Worm (Caenorhabditis elegans): ENCODE data around the gene F13B6.3.

DNA sequence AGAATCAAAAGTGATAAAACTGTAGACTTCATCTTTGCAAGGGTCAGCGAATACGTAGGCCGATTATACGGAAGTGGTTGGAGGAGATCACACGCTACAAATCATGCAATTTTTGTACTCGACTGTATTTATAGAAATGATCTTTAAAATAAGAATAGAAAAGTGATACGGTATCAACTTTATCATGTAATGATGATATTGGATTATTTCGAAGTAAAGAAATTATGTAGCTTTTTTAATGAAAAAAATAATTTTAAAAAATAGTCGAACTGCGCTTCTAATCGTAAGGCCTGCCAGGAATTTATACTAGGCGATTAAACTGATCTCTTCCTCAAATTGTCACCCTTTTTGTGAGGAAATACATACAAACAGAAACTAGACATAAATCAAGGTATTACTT is 31.9 kb downstream of the F13B6.3 start, which contains the start of gene B0496.11:
- TF ChIP-seq ceh-19 (GFP tag; optimal IDR thresholded peaks at IDR 0.05) (no peak), ceh-9 (tag; optimal IDR thresholded peaks at IDR 0.05) (no peak), ceh-31 (tag; optimal IDR thresholded peaks at IDR 0.05) (no peak), pqm-1 (tag; optimal IDR thresholded peaks at IDR 0.05) (no peak), unc-55 (GFP tag; optimal IDR thresholded peaks at IDR 0.05) (no peak), hlh-30 (tag; optimal IDR thresholded peaks at IDR 0.05; ENCODE audit: insufficient read depth) (no peak)
